Worm (Caenorhabditis elegans) whole organism, L4 larva: Measurements from ENCODE around the gene Y56A3A.2.

Experiments used
- D1046.2 ChIP-seq: fragments of 200-800 bp; sonication (Bioruptor generic); IDR thresholded peaks from 2 replicates; pipeline ENCODE4 v1.3.6; 2022; ENCODE audit warnings: missing genetic modification characterization, missing compliant biosample characterization
- F10B5.3 ChIP-seq: sonication (generic microtip); optimal IDR thresholded peaks from 2 replicates; lab custom pipeline; 2016; ENCODE audit warnings: mild to moderate bottlenecking, missing genetic modification characterization, missing compliant biosample characterization
- F37D6.2 ChIP-seq: sonication (generic microtip); optimal IDR thresholded peaks from 2 replicates; lab custom pipeline; 2016; ENCODE audit warnings: mild to moderate bottlenecking, missing genetic modification characterization, missing compliant biosample characterization
- F49E8.2 ChIP-seq: sonication (generic microtip); optimal IDR thresholded peaks from 2 replicates; lab custom pipeline; 2016; ENCODE audit warnings: missing compliant biosample characterization, mild to moderate bottlenecking, missing genetic modification characterization, borderline replicate concordance
- R02D3.7 ChIP-seq: fragments of 150-350 bp; sonication (generic microtip); optimal IDR thresholded peaks from 3 replicates; lab custom pipeline; 2014; ENCODE audit warnings: missing biosample characterization, missing genetic modification characterization
- T20F7.1 ChIP-seq: fragments of 200-800 bp; sonication (Bioruptor generic); optimal IDR thresholded peaks from 2 replicates; lab custom pipeline; 2018; ENCODE audit warnings: mild to moderate bottlenecking, missing genetic modification characterization, missing compliant biosample characterization
- Y105C5A.15 ChIP-seq: fragments of 200-800 bp; sonication (Bioruptor generic); IDR thresholded peaks from 2 replicates; pipeline ENCODE4 v1.3.6; 2022; ENCODE audit warnings: missing genetic modification characterization, missing compliant biosample characterization
- Y48G9A.11 ChIP-seq: fragments of 200-800 bp; sonication (Bioruptor generic); IDR thresholded peaks from 2 replicates; pipeline ENCODE4 v1.3.6; 2022; ENCODE audit warnings: missing genetic modification reagents, missing genetic modification characterization, missing compliant biosample characterization
- Y75B8A.6 ChIP-seq: fragments of 200-800 bp; sonication (Bioruptor generic); IDR thresholded peaks from 2 replicates; pipeline ENCODE4 v1.3.6; 2022; ENCODE audit warnings: missing genetic modification reagents, missing genetic modification characterization, missing compliant biosample characterization
- ZK337.2 ChIP-seq: fragments of 200-800 bp; sonication (Bioruptor generic); IDR thresholded peaks from 2 replicates; pipeline ENCODE4 v1.3.6; 2022; ENCODE audit warnings: missing genetic modification reagents, missing genetic modification characterization, missing compliant biosample characterization
- arid-1 ChIP-seq: fragments of 200-800 bp; sonication (Bioruptor generic); conservative IDR thresholded peaks from 2 replicates; pipeline ENCODE4 v1.3.6; 2022; ENCODE audit warnings: missing genetic modification reagents, missing genetic modification characterization, missing compliant biosample characterization
- ceh-32 ChIP-seq: sonication (generic microtip); optimal IDR thresholded peaks from 2 replicates; lab custom pipeline; 2016; ENCODE audit warnings: mild to moderate bottlenecking, missing genetic modification characterization, missing compliant biosample characterization; ENCODE audit not compliant: poor library complexity
- ceh-82 ChIP-seq: sonication (generic microtip); optimal IDR thresholded peaks from 2 replicates; lab custom pipeline; 2017; ENCODE audit warnings: missing biosample characterization, missing genetic modification characterization
- dmd-6 ChIP-seq: fragments of 200-800 bp; sonication (Bioruptor generic); IDR thresholded peaks from 2 replicates; pipeline ENCODE4 v1.3.6; 2022; ENCODE audit warnings: missing genetic modification reagents, missing genetic modification characterization, missing compliant biosample characterization
- dmd-8 ChIP-seq: fragments of 200-800 bp; sonication (Bioruptor generic); IDR thresholded peaks from 2 replicates; pipeline ENCODE4 v1.3.6; 2022; ENCODE audit warnings: missing genetic modification characterization, missing compliant biosample characterization
- dmd-9 ChIP-seq: fragments of 200-800 bp; sonication (Bioruptor generic); IDR thresholded peaks from 2 replicates; pipeline ENCODE4 v1.3.6; 2022; ENCODE audit warnings: missing genetic modification reagents, missing genetic modification characterization, missing compliant biosample characterization
- dpl-1 ChIP-seq: fragments of 150-350 bp; optimal IDR thresholded peaks from 2 replicates; lab custom pipeline; 2014; ENCODE audit warnings: missing biosample characterization, missing genetic modification reagents, missing genetic modification characterization
- egl-43 ChIP-seq: fragments of 200-800 bp; sonication (Bioruptor generic); IDR thresholded peaks from 2 replicates; pipeline ENCODE4 v1.3.6; 2022; ENCODE audit warnings: missing genetic modification reagents, missing genetic modification characterization, missing compliant biosample characterization
- fos-1 ChIP-seq: fragments of 150-350 bp; optimal IDR thresholded peaks from 2 replicates; lab custom pipeline; 2014; ENCODE audit warnings: missing biosample characterization, missing genetic modification characterization
- gei-8 ChIP-seq: fragments of 200-800 bp; sonication (Bioruptor generic); optimal IDR thresholded peaks from 2 replicates; lab custom pipeline; 2018; ENCODE audit warnings: mild to moderate bottlenecking, missing genetic modification characterization, missing compliant biosample characterization
- hif-1 ChIP-seq, 2 experiments: sonication (generic microtip); optimal IDR thresholded peaks; 2 replicates each; lab custom pipeline; 2016 to 2017; ENCODE audit warnings: missing compliant biosample characterization in 2 of 2, missing genetic modification characterization in 2 of 2, missing genetic modification reagents in 2 of 2, missing genotype in 2 of 2, mild to moderate bottlenecking in 1 of 2
- hlh-11 ChIP-seq: fragments of 200-800 bp; sonication (Bioruptor generic); optimal IDR thresholded peaks from 2 replicates; lab custom pipeline; 2018; ENCODE audit warnings: mild to moderate bottlenecking, missing genetic modification characterization, missing compliant biosample characterization
- hmg-1.1 ChIP-seq: fragments of 200-800 bp; sonication (Bioruptor generic); IDR thresholded peaks from 2 replicates; pipeline ENCODE4 v1.3.6; 2022; ENCODE audit warnings: missing genetic modification reagents, missing genetic modification characterization, missing compliant biosample characterization
- jun-1 ChIP-seq: fragments of 150-350 bp; optimal IDR thresholded peaks from 2 replicates; lab custom pipeline; 2014; ENCODE audit warnings: missing biosample characterization, missing genetic modification reagents, missing genetic modification characterization
- lin-1 ChIP-seq: fragments of 200-800 bp; sonication (Bioruptor generic); IDR thresholded peaks from 2 replicates; pipeline ENCODE4 v1.3.6; 2022; ENCODE audit warnings: missing genetic modification reagents, missing genetic modification characterization, missing compliant biosample characterization
- lin-13 ChIP-seq: fragments of 150-350 bp; optimal IDR thresholded peaks from 2 replicates; lab custom pipeline; 2014; ENCODE audit warnings: missing biosample characterization, missing genetic modification reagents, missing genetic modification characterization
- lin-38 ChIP-seq: fragments of 200-800 bp; sonication (Bioruptor generic); IDR thresholded peaks from 2 replicates; pipeline ENCODE4 v1.3.6; 2022; ENCODE audit warnings: missing genetic modification reagents, missing genetic modification characterization, missing compliant biosample characterization
- lsy-2 ChIP-seq, 2 experiments: fragments of 150-350 bp in 1 of 2; sonication (generic microtip) in 1 of 2; optimal IDR thresholded peaks; 2 replicates each; lab custom pipeline; 2014 to 2017; ENCODE audit warnings: missing biosample characterization in 2 of 2, missing genetic modification characterization in 2 of 2
- madf-9 ChIP-seq: fragments of 200-800 bp; sonication (Bioruptor generic); conservative IDR thresholded peaks from 2 replicates; pipeline ENCODE4 v1.3.6; 2022; ENCODE audit warnings: missing genetic modification reagents, missing genetic modification characterization, missing compliant biosample characterization
- nhr-11 ChIP-seq: fragments of 150-350 bp; optimal IDR thresholded peaks from 2 replicates; lab custom pipeline; 2014; ENCODE audit warnings: missing biosample characterization, missing genetic modification characterization
- nhr-111 ChIP-seq: fragments of 200-800 bp; sonication (Bioruptor generic); optimal IDR thresholded peaks from 2 replicates; lab custom pipeline; 2018; ENCODE audit warnings: mild to moderate bottlenecking, missing genetic modification characterization, missing compliant biosample characterization
- nhr-25 ChIP-seq: sonication (generic microtip); optimal IDR thresholded peaks from 2 replicates; lab custom pipeline; 2017; ENCODE audit warnings: missing genetic modification characterization, mild to moderate bottlenecking, missing compliant biosample characterization, antibody characterized with exemption, moderate library complexity, borderline replicate concordance; ENCODE audit not compliant: insufficient read depth
- nhr-28 ChIP-seq: fragments of 150-350 bp; optimal IDR thresholded peaks from 2 replicates; lab custom pipeline; 2014; ENCODE audit warnings: missing biosample characterization, missing genetic modification characterization
- nhr-41 ChIP-seq: fragments of 200-800 bp; sonication (Bioruptor generic); IDR thresholded peaks from 2 replicates; pipeline ENCODE4 v1.3.6; 2022; ENCODE audit warnings: missing genetic modification reagents, missing genetic modification characterization, missing compliant biosample characterization
- nhr-42 ChIP-seq: fragments of 200-800 bp; sonication (Bioruptor generic); IDR thresholded peaks from 2 replicates; pipeline ENCODE4 v1.3.6; 2022; ENCODE audit warnings: missing genetic modification characterization, missing compliant biosample characterization
- nhr-48 ChIP-seq: sonication (generic microtip); optimal IDR thresholded peaks from 2 replicates; lab custom pipeline; 2016; ENCODE audit warnings: mild to moderate bottlenecking, missing genetic modification characterization, missing compliant biosample characterization
- nhr-77 ChIP-seq: fragments of 150-350 bp; optimal IDR thresholded peaks from 2 replicates; lab custom pipeline; 2014; ENCODE audit warnings: missing biosample characterization, missing genetic modification characterization
- pha-4 ChIP-seq, 2 experiments: fragments of 150-350 bp in 1 of 2; fragments of 200-800 bp in 1 of 2; sonication (Bioruptor generic) in 1 of 2; IDR thresholded peaks in 1 of 2; optimal IDR thresholded peaks in 1 of 2; 2 replicates each; pipeline versions ENCODE4 v1.3.6 to Lab custom; 2014 to 2022; ENCODE audit warnings: missing genetic modification characterization in 2 of 2, missing genetic modification reagents in 2 of 2, missing biosample characterization in 1 of 2, missing compliant biosample characterization in 1 of 2
- php-3 ChIP-seq: fragments of 200-800 bp; sonication (Bioruptor generic); IDR thresholded peaks from 2 replicates; pipeline ENCODE4 v1.3.6; 2022; ENCODE audit warnings: missing genetic modification reagents, missing genetic modification characterization, missing compliant biosample characterization
- rbr-2 ChIP-seq: sonication (generic microtip); optimal IDR thresholded peaks from 2 replicates; lab custom pipeline; 2016; ENCODE audit warnings: missing genotype, missing genetic modification characterization, missing compliant biosample characterization
- saeg-2 ChIP-seq: fragments of 200-800 bp; sonication (Bioruptor generic); IDR thresholded peaks from 2 replicates; pipeline ENCODE4 v1.3.6; 2022; ENCODE audit warnings: missing genetic modification reagents, missing genetic modification characterization, missing compliant biosample characterization
- skn-1 ChIP-seq: fragments of 150-350 bp; optimal IDR thresholded peaks from 2 replicates; lab custom pipeline; 2014; ENCODE audit warnings: missing biosample characterization, missing genetic modification characterization
- snpc-1.2 ChIP-seq: fragments of 200-800 bp; sonication (Bioruptor generic); IDR thresholded peaks from 2 replicates; pipeline ENCODE4 v1.3.6; 2022; ENCODE audit warnings: missing genetic modification reagents, missing genetic modification characterization, missing compliant biosample characterization
- unc-130 ChIP-seq: sonication (generic microtip); optimal IDR thresholded peaks from 2 replicates; lab custom pipeline; 2016; ENCODE audit warnings: missing genetic modification reagents, missing genetic modification characterization, missing compliant biosample characterization
- unc-39 ChIP-seq: sonication (generic microtip); optimal IDR thresholded peaks from 2 replicates; lab custom pipeline; 2017; ENCODE audit warnings: missing biosample characterization, missing genetic modification characterization
- vab-7 ChIP-seq: fragments of 200-800 bp; sonication (Bioruptor generic); IDR thresholded peaks from 2 replicates; pipeline ENCODE4 v1.3.6; 2022; ENCODE audit warnings: missing genetic modification reagents, missing genetic modification characterization, missing compliant biosample characterization
- zag-1 ChIP-seq: fragments of 150-350 bp; optimal IDR thresholded peaks from 2 replicates; lab custom pipeline; 2014; ENCODE audit warnings: missing biosample characterization, missing genetic modification characterization
- zip-2 ChIP-seq: fragments of 150-350 bp; optimal IDR thresholded peaks from 2 replicates; lab custom pipeline; 2014; ENCODE audit warnings: missing biosample characterization, missing genetic modification characterization
- ztf-11 ChIP-seq: fragments of 150-350 bp; optimal IDR thresholded peaks from 2 replicates; lab custom pipeline; 2014; ENCODE audit warnings: missing biosample characterization, missing genetic modification characterization
- ztf-7 ChIP-seq: fragments of 150-350 bp; optimal IDR thresholded peaks from 2 replicates; lab custom pipeline; 2014; ENCODE audit warnings: missing biosample characterization, missing genetic modification characterization

Gene Y56A3A.2

ce11 chrIII:11823260-11823659 lies 38.8 kb downstream of the Y56A3A.2 start, which contains the start of gene C18D11.3 (continued):
- TF ChIP-seq dmd-9 (GFP tag; lab: Robert Waterston, UW) (0 out of 2 replicates have a peak, but pooled peaks have one; percentile 48), hlh-11 (tag; lab: Kevin White, UChicago) (peak; percentile 99), snpc-1.2 (GFP tag; lab: Robert Waterston, UW) (no peak), F10B5.3 (no peak), skn-1 (no peak), Y75B8A.6 (GFP tag; lab: Robert Waterston, UW) (no peak), R02D3.7 (tag; lab: Kevin White, UChicago) (no peak), lin-1 (GFP tag; lab: Robert Waterston, UW) (no peak), ZK337.2 (GFP tag; lab: Robert Waterston, UW) (0 out of 2 replicates have a peak, but pooled peaks have one; percentile 29), lin-13 (GFP tag; lab: Kevin White, UChicago) (peak; percentile 88), nhr-25 (tag; lab: Kevin White, UChicago) (peak; percentile 15), F49E8.2 (no peak), ztf-11 (tag; lab: Kevin White, UChicago) (no peak), zag-1 (no peak), dmd-6 (GFP tag; lab: Robert Waterston, UW) (peak; percentile 87), nhr-41 (no peak), T20F7.1 (GFP tag; lab: Kevin White, UChicago) (no peak), ceh-82 (tag; lab: Kevin White, UChicago) (no peak), php-3 (GFP tag; lab: Robert Waterston, UW) (peak; percentile 57; the same call in 1 of the 2 replicates), nhr-42 (GFP tag; lab: Robert Waterston, UW) (0 out of 2 replicates have a peak, but pooled peaks have one; percentile 19), jun-1 (no peak), ceh-32 (tag; lab: Kevin White, UChicago) (no peak), Y105C5A.15 (GFP tag; lab: Robert Waterston, UW) (no peak), nhr-111 (GFP tag; lab: Kevin White, UChicago) (no peak), rbr-2 (peak; percentile 74), pha-4 (GFP tag; IDR thresholded peaks at IDR 0.05; lab: Robert Waterston, UW) (peak; percentile 13; the same call in 1 of the 2 replicates), pha-4 (tag; optimal IDR thresholded peaks at IDR 0.05; lab: Kevin White, UChicago) (peak; percentile 21), madf-9 (GFP tag; lab: Robert Waterston, UW) (peak; percentile 55; the same call in 1 of the 2 replicates), nhr-28 (tag; lab: Kevin White, UChicago) (peak; percentile 67), ztf-7 (tag; lab: Kevin White, UChicago) (peak; percentile 56), saeg-2 (no peak), hif-1 (tag; optimal IDR thresholded peaks at IDR 0.05; lab: Kevin White, UChicago) (peak in 1 of 2 experiments; percentile 76), vab-7 (GFP tag; lab: Robert Waterston, UW) (peak; percentile 69), dpl-1 (GFP tag; lab: Kevin White, UChicago) (peak; percentile 77), hmg-1.1 (GFP tag; lab: Robert Waterston, UW) (peak; percentile 73), F37D6.2 (tag; lab: Kevin White, UChicago) (peak; percentile 25), dmd-8 (GFP tag; lab: Robert Waterston, UW) (no peak), unc-130 (peak; percentile 36), nhr-77 (peak; percentile 86), Y48G9A.11 (GFP tag; lab: Robert Waterston, UW) (no peak), fos-1 (tag; lab: Kevin White, UChicago) (no peak), zip-2 (tag; lab: Kevin White, UChicago) (no peak), lsy-2 (tag; optimal IDR thresholded peaks at IDR 0.05; lab: Kevin White, UChicago) (peak; percentile 87 to 98), D1046.2 (GFP tag; lab: Robert Waterston, UW) (no peak), lin-38 (GFP tag; lab: Robert Waterston, UW) (peak; percentile 83), unc-39 (tag; lab: Kevin White, UChicago) (no peak), gei-8 (no peak), nhr-11 (peak; percentile 83), arid-1 (peak; percentile 48; the same call in 1 of the 2 replicates), nhr-48 (no peak), egl-43 (0 out of 2 replicates have a peak, but pooled peaks have one; percentile 5)
